Fruit fly (Drosophila melanogaster): ENCODE measurements around the gene CG1275.

The CG1275 gene

DNA sequence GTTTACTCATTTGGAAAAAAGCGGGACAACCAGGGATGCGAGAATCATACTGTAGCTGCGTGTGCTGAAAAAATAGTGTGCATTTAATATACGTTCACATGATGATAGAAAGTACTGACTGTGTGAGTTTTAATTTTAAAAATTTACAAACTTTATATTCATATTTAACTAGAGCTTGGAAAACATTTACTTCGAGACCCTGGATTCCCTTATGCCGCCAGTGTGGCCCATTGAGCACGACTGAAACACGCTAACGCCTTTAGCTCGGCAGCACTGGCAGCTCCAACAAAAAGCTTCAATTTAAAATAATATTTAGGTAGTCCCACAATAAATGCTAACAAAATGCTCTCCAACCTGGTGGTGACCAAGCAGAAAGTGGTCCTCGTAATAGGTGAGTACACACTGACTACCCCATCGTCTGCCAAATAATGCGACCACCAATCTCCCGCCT is at the start of gene CG1275, which contains the start of gene Elp5:
TSS of gene CG1275 (minus strand) at position 12 of the 451 bp plus-strand sequence.
TSS of gene Elp5 (plus strand) at position 45 of the 451 bp plus-strand sequence.
- TF ChIP-seq noc (tag; optimal IDR thresholded peaks at IDR 0.05) = peak; percentile 91

DNA sequence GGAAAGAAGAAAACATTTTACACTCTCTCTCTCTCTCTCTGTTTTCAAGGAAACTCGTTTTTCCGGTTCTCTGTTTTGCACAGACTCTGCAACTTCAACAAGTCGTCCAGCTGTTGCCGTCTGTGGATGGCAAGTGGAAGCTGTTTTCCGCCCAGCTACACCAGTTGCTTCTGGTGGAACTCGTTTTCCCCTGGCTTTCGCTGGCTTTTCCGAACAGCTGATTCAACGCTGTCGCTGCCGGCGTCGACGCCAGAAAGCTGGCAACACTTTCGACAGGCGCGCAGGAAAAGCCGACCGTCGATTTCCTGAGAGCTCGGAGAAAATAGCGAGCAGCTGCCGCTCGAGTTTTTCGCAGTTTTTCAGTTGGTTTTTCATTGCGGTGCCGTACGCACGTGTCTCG is 25.3 kb upstream of the CG1275 start, which contains the start of gene MsR2:
TSS of gene MsR2 (plus strand) at position 378 of the 400 bp plus-strand sequence.
- no peak for TF ChIP-seq noc (tag; optimal IDR thresholded peaks at IDR 0.05)

DNA sequence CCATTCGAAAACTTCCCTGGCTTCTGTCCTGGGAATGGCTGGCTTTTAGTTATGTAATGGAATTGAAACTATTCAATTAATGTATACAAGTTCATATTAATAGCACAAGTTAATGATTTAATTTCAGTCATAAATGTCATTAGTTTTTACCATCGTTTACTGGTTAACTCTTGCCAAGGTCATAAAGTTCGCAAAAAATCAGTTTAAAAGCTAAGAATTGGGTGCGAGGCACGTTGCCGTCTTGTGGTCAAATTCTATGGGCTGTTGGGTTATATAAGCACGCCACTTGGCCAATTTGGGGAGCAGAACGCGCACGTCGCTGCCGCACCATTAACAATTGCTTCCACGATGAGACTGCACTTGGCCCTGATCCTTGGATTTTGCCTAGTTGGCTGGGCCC is 19.0 kb upstream of the CG1275 start, which contains the start of gene yellow-g2:
TSS of gene yellow-g2 (plus strand) at position 301 of the 400 bp plus-strand sequence.
- TF ChIP-seq noc (tag; optimal IDR thresholded peaks at IDR 0.05) = no peak

- TF ChIP-seq noc (tag; optimal IDR thresholded peaks at IDR 0.05) = no peak
Observed at dm6 chr3L:2273392-2273791, 16.2 kb upstream of the CG1275 start.

- TF ChIP-seq noc (tag; optimal IDR thresholded peaks at IDR 0.05) = no peak
Observed at dm6 chr3L:2272669-2273068, 15.4 kb upstream of the CG1275 start, which contains the start of gene yellow-g. TSS of gene yellow-g (minus strand) at chr3L:2272769.

DNA sequence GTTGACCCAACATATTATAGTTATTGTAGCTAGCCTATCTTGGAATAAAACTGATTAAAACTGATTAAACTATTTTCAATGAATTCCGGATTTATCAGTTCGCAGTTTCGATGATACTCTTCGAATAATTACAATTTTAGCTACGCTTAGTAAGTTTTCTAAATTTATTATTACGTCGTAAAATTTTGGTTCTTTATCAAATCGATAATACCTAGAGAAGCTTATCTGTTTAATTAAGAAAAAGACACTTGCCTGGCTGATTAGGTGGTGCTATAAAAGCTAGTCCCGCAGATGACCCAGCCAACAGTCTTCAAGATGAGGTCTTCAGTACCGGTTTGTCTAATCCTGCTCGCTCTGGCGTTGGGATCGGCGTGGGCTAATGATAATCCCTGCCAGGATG is 11.3 kb upstream of the CG1275 start, which contains the start of gene CG32302:
TSS of gene CG32302 (plus strand) at position 301 of the 400 bp plus-strand sequence.
- TF ChIP-seq noc (tag; optimal IDR thresholded peaks at IDR 0.05) = no peak

dm6 chr3L:2267558-2267957 is 10.3 kb upstream of the CG1275 start, which contains the start of gene obst-I:
TSS of gene obst-I (plus strand) at chr3L:2267858.
- TF ChIP-seq noc (tag; optimal IDR thresholded peaks at IDR 0.05) = no peak

DNA sequence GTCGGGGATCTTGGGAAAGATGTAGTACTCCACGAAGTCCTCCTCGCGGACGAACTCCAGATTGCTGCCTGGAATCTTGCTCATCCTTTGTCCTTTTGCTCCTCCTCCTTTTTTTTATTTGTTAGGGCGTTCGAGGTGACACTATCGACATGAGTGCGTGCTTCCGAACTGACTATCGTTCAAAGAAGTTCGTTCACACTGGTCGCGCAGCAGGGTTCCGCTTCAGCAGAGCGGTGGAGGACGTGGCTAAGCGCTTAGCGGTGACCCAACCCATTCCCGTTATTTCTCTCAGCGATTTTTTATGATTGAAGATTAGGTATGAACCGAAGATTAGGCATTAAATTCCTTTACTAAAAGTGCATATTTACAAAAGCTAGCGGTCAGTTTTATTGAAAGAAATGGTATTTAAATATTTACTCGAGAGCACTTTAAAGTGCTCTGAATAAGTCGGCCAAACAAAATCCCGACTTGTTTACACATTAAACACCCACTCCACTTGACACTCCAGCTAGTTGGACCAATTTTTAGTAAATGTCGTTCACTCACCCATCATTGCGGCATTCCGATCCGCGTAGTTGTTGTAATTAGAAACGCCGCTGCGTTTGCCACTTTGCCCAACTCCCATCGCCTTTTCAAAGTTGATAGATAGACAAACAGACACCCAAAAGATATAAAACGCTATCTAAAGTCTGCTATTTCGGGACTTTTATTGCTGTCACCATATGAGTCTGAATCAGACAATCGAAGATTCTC is 8.6 kb upstream of the CG1275 start, which contains the start of the genes ecd and CG13806:
TSS of gene ecd (minus strand) at position 166 of the 753 bp plus-strand sequence.
TSS of gene CG13806 (plus strand) at position 703 of the 753 bp plus-strand sequence.
- no peak for TF ChIP-seq noc (tag; optimal IDR thresholded peaks at IDR 0.05)

DNA sequence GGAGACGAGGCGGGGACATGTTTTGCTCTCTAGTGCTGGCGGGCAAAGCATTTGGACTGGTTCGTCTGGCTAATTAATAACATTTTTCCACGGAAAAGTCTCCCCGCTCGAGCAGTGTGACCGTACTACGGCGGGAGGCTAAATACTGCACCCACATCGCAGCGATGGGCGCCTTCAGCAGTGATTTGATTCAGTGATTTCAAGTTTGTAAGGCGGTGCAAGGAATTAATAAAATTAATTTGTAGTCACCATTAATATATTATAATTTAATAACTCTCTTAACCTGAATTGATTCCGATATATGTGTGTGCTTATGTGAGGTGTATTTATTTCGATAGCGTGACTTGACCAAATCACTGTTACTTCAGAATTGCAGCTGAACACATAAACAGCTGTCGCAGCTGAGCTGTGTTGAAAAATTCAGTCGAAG is 5.3 kb upstream of the CG1275 start, which contains the start of the genes oxt and CG13807:
TSS of gene oxt (minus strand) at position 150 of the 430 bp plus-strand sequence.
TSS of gene CG13807 (plus strand) at position 405 of the 430 bp plus-strand sequence.
- TF ChIP-seq noc (tag; optimal IDR thresholded peaks at IDR 0.05) = peak; percentile 78

- TF ChIP-seq noc (tag; optimal IDR thresholded peaks at IDR 0.05) = no peak
Observed at dm6 chr3L:2261282-2261681, 4.1 kb upstream of the CG1275 start.

- no peak for TF ChIP-seq noc (tag; optimal IDR thresholded peaks at IDR 0.05)
Observed at dm6 chr3L:2256422-2257172, 626 bp downstream of the CG1275 start.

DNA sequence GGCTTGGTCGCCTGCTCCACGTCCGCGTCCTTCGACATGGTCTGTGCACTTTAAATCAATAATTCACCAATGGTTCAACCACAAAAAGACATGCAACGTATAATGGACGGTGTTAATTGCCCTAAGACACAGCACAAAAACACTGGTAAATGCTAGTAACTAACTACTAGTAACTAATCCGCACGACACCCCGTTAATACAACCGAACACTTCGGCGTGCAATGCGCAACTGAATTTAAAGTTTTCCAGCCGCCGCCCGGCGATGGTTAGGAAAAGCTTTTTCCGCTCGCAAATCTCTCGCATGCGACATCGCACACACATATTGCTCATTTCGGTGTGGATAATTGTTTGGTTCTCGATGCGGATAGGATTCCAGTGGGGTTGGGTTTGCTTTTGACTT is 1.4 kb downstream of the CG1275 start:
- no peak for TF ChIP-seq noc (tag; optimal IDR thresholded peaks at IDR 0.05)

dm6 chr3L:2253962-2254662 is 3.1 kb downstream of the CG1275 start:
- peak; percentile 26 for TF ChIP-seq noc (tag; optimal IDR thresholded peaks at IDR 0.05)

DNA sequence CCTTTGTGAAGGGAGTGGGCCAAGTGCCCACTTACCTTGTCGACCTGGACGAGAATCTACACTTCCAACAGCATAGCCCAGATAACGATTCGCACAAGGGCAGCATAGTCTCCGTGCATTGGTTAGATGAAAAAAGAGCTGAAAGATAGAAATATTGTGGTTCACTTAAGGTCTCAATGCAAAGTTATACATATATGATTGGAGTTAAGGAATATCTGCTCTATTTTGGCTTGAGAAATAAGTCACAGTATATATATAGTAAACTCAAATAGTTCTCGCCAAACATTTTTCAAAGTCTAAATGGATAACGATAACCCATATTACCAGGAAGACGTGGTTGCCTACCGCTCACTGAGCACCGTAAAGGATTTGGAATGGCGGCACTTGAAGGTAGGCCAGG is 8.9 kb downstream of the CG1275 start, which contains the start of gene CG32305:
TSS of gene CG32305 (plus strand) at position 301 of the 400 bp plus-strand sequence.
- no peak for TF ChIP-seq noc (tag; optimal IDR thresholded peaks at IDR 0.05)

dm6 chr3L:2243846-2244528 is 13.2 kb downstream of the CG1275 start, which contains the start of gene CG32301:
TSS of gene CG32301 (plus strand) at chr3L:2244478.
- no peak for TF ChIP-seq noc (tag; optimal IDR thresholded peaks at IDR 0.05)
